Worm (Caenorhabditis elegans): ENCODE results near the gene emc-3.

DNA sequence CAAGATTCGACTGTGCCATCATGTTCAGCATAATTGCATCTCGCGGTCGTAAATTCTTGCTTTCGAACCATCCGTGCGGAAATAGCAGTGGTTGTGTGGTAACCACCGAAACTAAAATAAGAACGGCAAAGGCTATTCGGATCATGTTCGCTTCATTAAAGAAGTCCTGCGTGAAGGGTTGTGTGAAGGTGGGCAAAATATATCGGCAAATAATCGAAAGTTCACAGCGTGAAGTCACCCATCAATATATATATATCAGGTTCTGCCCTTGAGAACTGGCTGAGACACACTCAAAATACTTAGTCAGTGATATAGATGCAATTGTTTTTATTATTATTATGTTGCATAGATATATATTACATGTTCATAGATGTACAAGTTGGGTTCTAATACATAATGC is 26.3 kb upstream of the emc-3 start, which contains the start of gene Y62E10A.19:
- TF ChIP-seq mdl-1 (tag; optimal IDR thresholded peaks at IDR 0.05) (no peak), egl-27 (tag; optimal IDR thresholded peaks at IDR 0.05) (no peak), skn-1 (tag; optimal IDR thresholded peaks at IDR 0.05) (no peak), nhr-76 (tag; optimal IDR thresholded peaks at IDR 0.05) (no peak), hmg-11 (tag; optimal IDR thresholded peaks at IDR 0.05) (no peak), fkh-10 (GFP tag; optimal IDR thresholded peaks at IDR 0.05) (no peak), tbx-2 (tag; optimal IDR thresholded peaks at IDR 0.05) (no peak), daf-12 (tag; optimal IDR thresholded peaks at IDR 0.05) (no peak), elt-1 (tag; optimal IDR thresholded peaks at IDR 0.05) (no peak), fos-1 (tag; optimal IDR thresholded peaks at IDR 0.05) (no peak)
